Worm (Caenorhabditis elegans) whole organism, L3 larva: Measurements from ENCODE around the gene arrd-8.

Source experiments
- R02D3.7 ChIP-seq: fragments of 150-350 bp; optimal IDR thresholded peaks from 2 replicates; lab custom pipeline; 2014; ENCODE audit warnings: missing biosample characterization, missing genetic modification characterization
- ZK546.5 ChIP-seq: sonication (generic microtip); optimal IDR thresholded peaks from 2 replicates; lab custom pipeline; 2017; ENCODE audit warnings: missing biosample characterization, missing genetic modification characterization
- ama-1 ChIP-seq: fragments of 150-350 bp; optimal IDR thresholded peaks from 2 replicates; lab custom pipeline; 2018
- ceh-16 ChIP-seq: sonication (generic microtip); optimal IDR thresholded peaks from 2 replicates; lab custom pipeline; 2017; ENCODE audit warnings: missing biosample characterization, missing genetic modification characterization
- ceh-28 ChIP-seq: fragments of 150-350 bp; optimal IDR thresholded peaks from 2 replicates; lab custom pipeline; 2014; ENCODE audit warnings: missing biosample characterization, missing genetic modification reagents, missing genetic modification characterization
- ceh-9 ChIP-seq: sonication (generic microtip); optimal IDR thresholded peaks from 2 replicates; lab custom pipeline; 2018; ENCODE audit warnings: missing biosample characterization, missing genetic modification characterization
- daf-12 ChIP-seq: fragments of 150-350 bp; optimal IDR thresholded peaks from 2 replicates; lab custom pipeline; 2014; ENCODE audit warnings: missing biosample characterization, missing genetic modification reagents, missing genetic modification characterization
- egl-27 ChIP-seq: sonication (generic microtip); optimal IDR thresholded peaks from 4 replicates; lab custom pipeline; 2017; ENCODE audit warnings: missing biosample characterization, missing genetic modification reagents, missing genetic modification characterization
- elt-1 ChIP-seq: fragments of 150-350 bp; optimal IDR thresholded peaks from 2 replicates; lab custom pipeline; 2014; ENCODE audit warnings: missing biosample characterization, missing genetic modification characterization
- elt-2 ChIP-seq: sonication (generic microtip); optimal IDR thresholded peaks from 2 replicates; lab custom pipeline; 2016; ENCODE audit warnings: missing genetic modification reagents, mild to moderate bottlenecking, missing genetic modification characterization, missing compliant biosample characterization
- elt-3 ChIP-seq, 3 experiments: fragments of 150-350 bp in 1 of 3; sonication (generic microtip) in 2 of 3; optimal IDR thresholded peaks; 2 replicates in 2 of 3; 4 replicates in 1 of 3; lab custom pipeline; 2014 to 2017; ENCODE audit warnings: missing biosample characterization in 3 of 3, missing genetic modification characterization in 3 of 3
- fkh-10 ChIP-seq: sonication (generic microtip); optimal IDR thresholded peaks from 2 replicates; lab custom pipeline; 2017; ENCODE audit warnings: missing biosample characterization, missing genetic modification reagents, missing genetic modification characterization
- fkh-2 ChIP-seq: fragments of 150-350 bp; optimal IDR thresholded peaks from 2 replicates; lab custom pipeline; 2014; ENCODE audit warnings: missing biosample characterization, missing genetic modification reagents, missing genetic modification characterization
- fos-1 ChIP-seq: fragments of 150-350 bp; optimal IDR thresholded peaks from 2 replicates; lab custom pipeline; 2014; ENCODE audit warnings: missing biosample characterization, missing genetic modification characterization
- hmg-11 ChIP-seq: sonication (generic microtip); optimal IDR thresholded peaks from 2 replicates; lab custom pipeline; 2016; ENCODE audit warnings: missing genetic modification characterization, missing compliant biosample characterization
- jun-1 ChIP-seq: fragments of 150-350 bp; optimal IDR thresholded peaks from 2 replicates; lab custom pipeline; 2014; ENCODE audit warnings: missing biosample characterization, missing genetic modification reagents, missing genetic modification characterization
- lin-15B ChIP-seq: fragments of 150-350 bp; optimal IDR thresholded peaks from 2 replicates; lab custom pipeline; 2014; ENCODE audit warnings: missing biosample characterization, missing genetic modification characterization
- lin-39 ChIP-seq: fragments of 150-350 bp; optimal IDR thresholded peaks from 2 replicates; lab custom pipeline; 2018; ENCODE audit warnings: missing biosample characterization, missing genetic modification reagents, missing genetic modification characterization
- lsy-12 ChIP-seq: sonication (generic microtip); optimal IDR thresholded peaks from 2 replicates; lab custom pipeline; 2016; ENCODE audit warnings: mild to moderate bottlenecking, missing genetic modification characterization, missing compliant biosample characterization
- mdl-1 ChIP-seq: fragments of 150-350 bp; optimal IDR thresholded peaks from 2 replicates; lab custom pipeline; 2014; ENCODE audit warnings: missing biosample characterization, missing genetic modification characterization
- nfya-1 ChIP-seq: sonication (generic microtip); optimal IDR thresholded peaks from 2 replicates; lab custom pipeline; 2017; ENCODE audit warnings: missing genetic modification characterization, mild to moderate bottlenecking, missing compliant biosample characterization, antibody characterized with exemption, moderate library complexity; ENCODE audit not compliant: insufficient read depth
- nhr-11 ChIP-seq: fragments of 150-350 bp; optimal IDR thresholded peaks from 2 replicates; lab custom pipeline; 2014; ENCODE audit warnings: missing biosample characterization, missing genetic modification characterization
- nhr-23 ChIP-seq: fragments of 150-350 bp; optimal IDR thresholded peaks from 2 replicates; lab custom pipeline; 2014; ENCODE audit warnings: missing biosample characterization, missing genetic modification reagents, missing genetic modification characterization
- nhr-237 ChIP-seq: fragments of 150-350 bp; optimal IDR thresholded peaks from 2 replicates; lab custom pipeline; 2014; ENCODE audit warnings: missing biosample characterization, missing genetic modification characterization
- nhr-25 ChIP-seq: sonication (generic microtip); optimal IDR thresholded peaks from 2 replicates; lab custom pipeline; 2017; ENCODE audit warnings: missing biosample characterization, missing genetic modification characterization
- nhr-43 ChIP-seq: sonication (generic microtip); optimal IDR thresholded peaks from 2 replicates; lab custom pipeline; 2016; ENCODE audit warnings: mild to moderate bottlenecking, missing genetic modification characterization, missing compliant biosample characterization; ENCODE audit not compliant: poor library complexity, severe bottlenecking
- nhr-77 ChIP-seq: fragments of 150-350 bp; optimal IDR thresholded peaks from 2 replicates; lab custom pipeline; 2014; ENCODE audit warnings: missing biosample characterization, missing genetic modification characterization
- pha-4 ChIP-seq: fragments of 150-350 bp; optimal IDR thresholded peaks from 2 replicates; lab custom pipeline; 2014; ENCODE audit warnings: missing biosample characterization, missing genetic modification reagents, missing genetic modification characterization
- pqm-1 ChIP-seq: fragments of 150-350 bp; optimal IDR thresholded peaks from 2 replicates; lab custom pipeline; 2017; ENCODE audit warnings: missing biosample characterization, missing genetic modification characterization, inconsistent platforms
- sea-2 ChIP-seq: fragments of 150-350 bp; sonication (generic microtip); optimal IDR thresholded peaks from 4 replicates; lab custom pipeline; 2014; ENCODE audit warnings: missing biosample characterization, missing genetic modification reagents, missing genetic modification characterization
- skn-1 ChIP-seq: fragments of 150-350 bp; optimal IDR thresholded peaks from 2 replicates; lab custom pipeline; 2014; ENCODE audit warnings: missing biosample characterization, missing genetic modification characterization
- tbx-2 ChIP-seq: sonication (generic microtip); optimal IDR thresholded peaks from 2 replicates; lab custom pipeline; 2016; ENCODE audit warnings: mild to moderate bottlenecking, missing genetic modification characterization, missing compliant biosample characterization
- unc-39 ChIP-seq: sonication (generic microtip); optimal IDR thresholded peaks from 4 replicates; lab custom pipeline; 2017; ENCODE audit warnings: missing biosample characterization, missing genetic modification characterization
- unc-62 ChIP-seq: fragments of 150-350 bp; sonication (generic microtip); optimal IDR thresholded peaks from 4 replicates; lab custom pipeline; 2014; ENCODE audit warnings: missing biosample characterization, missing genetic modification reagents, missing genetic modification characterization
- ztf-11 ChIP-seq: fragments of 150-350 bp; optimal IDR thresholded peaks from 2 replicates; lab custom pipeline; 2014; ENCODE audit warnings: missing biosample characterization, missing genetic modification characterization
- ztf-4 ChIP-seq: fragments of 150-350 bp; optimal IDR thresholded peaks from 2 replicates; lab custom pipeline; 2014; ENCODE audit warnings: missing biosample characterization, missing genetic modification characterization

The arrd-8 gene

ce11 chrII:12080015-12080414 is 15.1 kb downstream of the arrd-8 start:
- TF ChIP-seq fos-1 (tag; lab: Kevin White, UChicago) (no peak), unc-39 (no peak), elt-2 (tag; lab: Kevin White, UChicago) (peak; percentile 71), pqm-1 (tag; lab: Kevin White, UChicago) (no peak)
- TF ChIP-seq, all 47 proteins: peak for 1

ce11 chrII:12081454-12081853 is 16.6 kb downstream of the arrd-8 start:
- TF ChIP-seq ZK546.5 (no peak), nhr-43 (tag; lab: Kevin White, UChicago) (no peak), elt-3 (tag; optimal IDR thresholded peaks at IDR 0.05; lab: Kevin White, UChicago) (no peak), nhr-23 (peak; percentile 5)

ce11 chrII:12088833-12089232 is 23.9 kb downstream of the arrd-8 start, which contains the start of gene cnt-1:
Gene cnt-1 (minus strand): TSS chrII:12088868.
- no peak for TF ChIP-seq ceh-9
- TF ChIP-seq ceh-16 (tag; lab: Kevin White, UChicago) = no peak
- no peak for TF ChIP-seq nhr-11 (tag; lab: Kevin White, UChicago)
- no peak for TF ChIP-seq ZK546.5
- TF ChIP-seq nfya-1 (tag; lab: Kevin White, UChicago) = no peak
- TF ChIP-seq sea-2 (GFP tag; lab: Kevin White, UChicago) = no peak
- no peak for TF ChIP-seq pqm-1 (tag; lab: Kevin White, UChicago)
- TF ChIP-seq hmg-11 = no peak
- no peak for TF ChIP-seq ztf-4 (tag; lab: Kevin White, UChicago)
- TF ChIP-seq nhr-77 (tag; lab: Kevin White, UChicago) = no peak
- TF ChIP-seq fkh-2 (tag; lab: Kevin White, UChicago) = no peak
- TF ChIP-seq ztf-11 (tag; lab: Kevin White, UChicago) = no peak
- no peak for TF ChIP-seq daf-12 (tag; lab: Kevin White, UChicago)
- no peak for TF ChIP-seq nhr-237 (tag; lab: Kevin White, UChicago)
- TF ChIP-seq unc-62 (GFP tag; lab: Kevin White, UChicago) = no peak
- no peak for TF ChIP-seq egl-27 (tag; lab: Kevin White, UChicago)
- TF ChIP-seq, all 47 proteins: peak for 0

ce11 chrII:12089616-12090215 is 24.8 kb downstream of the arrd-8 start:
- TF ChIP-seq lsy-12 (no peak), hmg-11 (peak; percentile 93), ztf-4 (tag; lab: Kevin White, UChicago) (peak; percentile 43), unc-62 (GFP tag; lab: Kevin White, UChicago) (no peak), fkh-10 (peak; percentile 30), elt-1 (tag; lab: Kevin White, UChicago) (peak; percentile 10), egl-27 (tag; lab: Kevin White, UChicago) (peak; percentile 48), tbx-2 (tag; lab: Kevin White, UChicago) (no peak), pqm-1 (tag; lab: Kevin White, UChicago) (peak; percentile 10), elt-3 (tag; optimal IDR thresholded peaks at IDR 0.05; lab: Kevin White, UChicago) (no peak), lin-15B (peak; percentile 33), skn-1 (tag; lab: Kevin White, UChicago) (peak; percentile 27), ama-1 (lab: Kevin White, UChicago) (peak; percentile 25), ceh-9 (no peak), nfya-1 (tag; lab: Kevin White, UChicago) (peak; percentile 75), R02D3.7 (tag; lab: Kevin White, UChicago) (peak; percentile 18), ceh-28 (tag; lab: Kevin White, UChicago) (peak; percentile 61), pha-4 (tag; lab: Kevin White, UChicago) (peak; percentile 65), nhr-23 (peak; percentile 55), nhr-25 (peak; percentile 81), lin-39 (tag; lab: Kevin White, UChicago) (peak; percentile 78), nhr-11 (tag; lab: Kevin White, UChicago) (no peak), mdl-1 (no peak), jun-1 (tag; lab: Kevin White, UChicago) (peak; percentile 34)
